Worm (Caenorhabditis elegans) whole organism, mixed stage, embryonic: ENCODE measurements around the gene D1046.16.

Experiments used
- blmp-1 ChIP-seq: fragments of 150-350 bp; optimal IDR thresholded peaks from 2 replicates; lab custom pipeline; 2014; ENCODE audit warnings: missing biosample characterization, missing genetic modification characterization
- elt-1 ChIP-seq: sonication (generic microtip); optimal IDR thresholded peaks from 2 replicates; lab custom pipeline; 2017; ENCODE audit warnings: missing genetic modification characterization, mild to moderate bottlenecking, missing compliant biosample characterization, antibody characterized with exemption, moderate library complexity, borderline replicate concordance; ENCODE audit not compliant: insufficient read depth
- lin-13 ChIP-seq: fragments of 150-350 bp; optimal IDR thresholded peaks from 2 replicates; lab custom pipeline; 2014; ENCODE audit warnings: missing biosample characterization, missing genetic modification characterization
- snpc-4 ChIP-seq: fragments of 150-350 bp; optimal IDR thresholded peaks from 2 replicates; lab custom pipeline; 2014; ENCODE audit warnings: missing biosample characterization, missing genetic modification characterization
- unc-120 ChIP-seq: sonication (generic microtip); optimal IDR thresholded peaks from 2 replicates; lab custom pipeline; 2017; ENCODE audit warnings: missing genetic modification characterization, missing compliant biosample characterization; ENCODE audit not compliant: poor library complexity, severe bottlenecking
- unc-39 ChIP-seq: fragments of 150-350 bp; optimal IDR thresholded peaks from 2 replicates; lab custom pipeline; 2014; ENCODE audit warnings: missing biosample characterization, missing genetic modification characterization

ce11 chrIV:8921956-8922355 lies at the start of gene D1046.16:
- TF ChIP-seq snpc-4 (tag; lab: Kevin White, UChicago) (no peak), unc-120 (tag; lab: Kevin White, UChicago) (no peak), blmp-1 (tag; lab: Kevin White, UChicago) (no peak), elt-1 (no peak), unc-39 (tag; lab: Kevin White, UChicago) (no peak), lin-13 (tag; lab: Kevin White, UChicago) (no peak)
